Fruit fly (Drosophila melanogaster): Measurements from ENCODE around the gene LysE.

DNA sequence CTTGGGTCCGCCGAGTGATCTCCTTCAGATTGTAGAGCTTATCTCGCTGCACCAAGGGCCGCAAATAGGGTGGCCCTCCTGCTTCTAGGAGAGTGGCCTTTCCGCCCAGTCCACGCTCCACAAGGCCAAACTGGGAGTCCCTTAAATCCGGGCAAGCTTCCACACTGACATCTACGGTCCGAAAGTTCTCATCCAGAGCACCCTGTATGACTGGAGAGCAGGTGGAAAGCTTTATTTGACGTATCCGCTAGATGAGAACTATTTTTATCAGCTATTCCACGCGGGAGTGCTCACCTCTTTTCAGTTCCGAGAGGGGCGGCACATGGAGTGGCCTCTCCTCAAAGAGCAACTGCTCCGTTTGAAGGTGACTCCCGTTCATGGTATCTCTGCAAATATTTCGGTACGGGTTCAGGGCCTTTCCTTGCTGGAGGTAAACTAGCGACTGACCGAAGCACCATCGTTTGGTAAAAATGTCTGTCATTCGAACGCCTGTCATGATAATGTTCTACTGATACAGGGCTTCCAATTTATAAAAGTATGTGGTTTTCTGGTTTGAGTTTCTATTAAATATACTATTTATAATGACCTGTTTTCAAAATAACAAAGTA, 9.9 kb upstream of the LysE start, which contains the start of gene meep:
- TF ChIP-seq Dip2 (GFP tag; IDR thresholded peaks at IDR 0.05) (no peak), HmgD (GFP tag; optimal IDR thresholded peaks at IDR 0.05) (no peak), CG11560 (tag; IDR thresholded peaks at IDR 0.05) (no peak), klu (GFP tag; IDR thresholded peaks at IDR 0.05) (no peak)
